Fruit fly (Drosophila melanogaster): Measurements from ENCODE around the gene Mur29B.
A peak's percentile ranks its signal among the peaks of the same experiment; 100 is the strongest.

Mur29B gene

DNA sequence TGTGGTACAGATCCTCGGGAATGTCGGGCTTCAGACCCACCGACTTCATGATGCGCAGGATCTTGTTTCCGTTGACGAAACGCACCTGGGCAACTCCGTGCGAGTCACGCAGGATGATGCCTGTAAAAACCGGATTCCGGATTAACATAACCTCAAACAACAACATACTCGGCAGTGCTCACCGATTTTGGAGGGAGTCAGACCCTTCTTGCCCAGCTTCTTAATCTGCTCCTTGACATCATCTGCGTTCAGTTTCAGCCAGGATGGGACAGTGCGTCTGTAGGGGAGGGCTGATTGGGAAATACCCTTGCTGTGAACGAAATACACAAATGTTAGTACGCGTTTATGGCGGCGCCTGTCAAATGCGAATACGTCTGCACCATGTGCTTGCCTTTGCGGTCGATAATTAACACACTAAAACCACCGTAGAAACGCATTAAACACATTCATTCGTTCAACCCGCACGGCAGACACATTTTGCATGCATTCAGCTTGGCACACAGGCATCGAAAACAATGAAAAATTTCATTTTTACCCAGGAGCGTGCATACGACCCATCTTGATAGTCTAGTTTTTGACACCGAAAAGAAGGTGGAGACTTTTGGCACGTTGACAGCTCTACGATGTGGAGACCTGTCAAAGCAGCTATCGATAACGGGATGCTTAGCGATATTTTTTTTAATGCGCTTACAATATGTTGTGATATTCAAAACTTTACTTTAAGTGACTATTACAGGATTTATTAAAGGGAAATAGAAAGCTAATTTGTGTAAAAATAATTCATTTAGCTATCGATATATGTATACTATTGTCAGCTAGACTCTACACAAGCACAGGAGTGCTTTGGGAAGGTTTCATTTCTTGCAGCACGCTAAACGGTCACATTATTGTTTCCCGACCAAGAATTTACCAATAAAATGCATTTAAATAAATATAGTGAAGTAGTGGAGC is 12.3 kb downstream of the Mur29B start, which contains the start of the genes RpS13 and CSN8 (continued):
- peak; percentile 95 for TF ChIP-seq CG16813 (GFP tag; IDR thresholded peaks at IDR 0.05; ENCODE audit: partially characterized antibody)
- TF ChIP-seq chm (GFP tag; IDR thresholded peaks at IDR 0.05): 0 out of 2 replicates have a peak, but pooled peaks have one; percentile 4
- TF ChIP-seq CG7556 (GFP tag; optimal IDR thresholded peaks at IDR 0.05): no peak
- TF ChIP-seq CG9437 (GFP tag; optimal IDR thresholded peaks at IDR 0.05): no peak
- TF ChIP-seq NC2α (GFP tag; optimal IDR thresholded peaks at IDR 0.05): no peak
- TF ChIP-seq NK7.1 (GFP tag; optimal IDR thresholded peaks at IDR 0.05): no peak
- no peak for TF ChIP-seq CG5245 (GFP tag; optimal IDR thresholded peaks at IDR 0.05)
- TF ChIP-seq ATbp (GFP tag; optimal IDR thresholded peaks at IDR 0.05): no peak
- no peak for TF ChIP-seq Chrac-16 (GFP tag; optimal IDR thresholded peaks at IDR 0.05)
- peak in 1 of 2 experiments; percentile 40 for TF ChIP-seq insv (GFP tag; optimal IDR thresholded peaks at IDR 0.05)
- no peak for TF ChIP-seq h (optimal IDR thresholded peaks at IDR 0.05)
- no peak for TF ChIP-seq sima (GFP tag; optimal IDR thresholded peaks at IDR 0.05)
- peak; percentile 88 for TF ChIP-seq Sry-δ (GFP tag; optimal IDR thresholded peaks at IDR 0.05)
- TF ChIP-seq Dbx (GFP tag; IDR thresholded peaks at IDR 0.05): peak; percentile 23; the same call in 2 of the 3 replicates
- TF ChIP-seq Jarid2 (GFP tag; optimal IDR thresholded peaks at IDR 0.05): peak; percentile 36
- TF ChIP-seq CG1233 (GFP tag; optimal IDR thresholded peaks at IDR 0.05): peak; percentile 12
- peak; percentile 16 for TF ChIP-seq CG17912 (GFP tag; optimal IDR thresholded peaks at IDR 0.05)
- peak; percentile 43 for TF ChIP-seq NC2β (GFP tag; optimal IDR thresholded peaks at IDR 0.05)
- peak; percentile 95 for TF ChIP-seq bigmax (GFP tag; optimal IDR thresholded peaks at IDR 0.05)
- no peak for TF ChIP-seq CG7786 (GFP tag; optimal IDR thresholded peaks at IDR 0.05)
- TF ChIP-seq trh (GFP tag; optimal IDR thresholded peaks at IDR 0.05): no peak
- no peak for TF ChIP-seq HmgD (GFP tag; optimal IDR thresholded peaks at IDR 0.05)
- no peak for TF ChIP-seq Mad (GFP tag; optimal IDR thresholded peaks at IDR 0.05)
- no peak for TF ChIP-seq fd102C (GFP tag; optimal IDR thresholded peaks at IDR 0.05)
- no peak for TF ChIP-seq ab (GFP tag; optimal IDR thresholded peaks at IDR 0.05)
- TF ChIP-seq eve (GFP tag; optimal IDR thresholded peaks at IDR 0.05): peak in 1 of 2 experiments; percentile 69
- TF ChIP-seq emc (GFP tag; optimal IDR thresholded peaks at IDR 0.05): no peak
- TF ChIP-seq MTF-1 (GFP tag; optimal IDR thresholded peaks at IDR 0.05; ENCODE audit: borderline replicate concordance): no peak
- no peak for TF ChIP-seq CG10209 (GFP tag; optimal IDR thresholded peaks at IDR 0.05)
- TF ChIP-seq gfzf (GFP tag; optimal IDR thresholded peaks at IDR 0.05): peak; percentile 85
- TF ChIP-seq Dp (GFP tag; optimal IDR thresholded peaks at IDR 0.05): peak; percentile 34
- no peak for TF ChIP-seq CG10462 (GFP tag; optimal IDR thresholded peaks at IDR 0.05)
- TF ChIP-seq unpg (GFP tag; optimal IDR thresholded peaks at IDR 0.05): peak; percentile 27
- TF ChIP-seq Sry-β (GFP tag; optimal IDR thresholded peaks at IDR 0.05): no peak
- TF ChIP-seq CG34422 (GFP tag; IDR thresholded peaks at IDR 0.05): peak; percentile 62; the same call in 1 of the 3 replicates
- TF ChIP-seq Hey (tag; optimal IDR thresholded peaks at IDR 0.05): no peak
- TF ChIP-seq twi (tag; optimal IDR thresholded peaks at IDR 0.05): peak; percentile 35
- TF ChIP-seq CG10147 (GFP tag; optimal IDR thresholded peaks at IDR 0.05): no peak
- no peak for TF ChIP-seq onecut (GFP tag; IDR thresholded peaks at IDR 0.05)
- peak; percentile 59 for TF ChIP-seq CG6765 (GFP tag; optimal IDR thresholded peaks at IDR 0.05)
- TF ChIP-seq CG2889 (GFP tag; IDR thresholded peaks at IDR 0.05): no peak
- TF ChIP-seq tx (GFP tag; optimal IDR thresholded peaks at IDR 0.05): no peak
- no peak for TF ChIP-seq Hr39 (optimal IDR thresholded peaks at IDR 0.05)
- peak; percentile 27 for TF ChIP-seq sd (tag; optimal IDR thresholded peaks at IDR 0.05)
- peak; percentile 10 for TF ChIP-seq scrt (GFP tag; optimal IDR thresholded peaks at IDR 0.05)
- peak; percentile 20 for TF ChIP-seq CG10979 (tag; optimal IDR thresholded peaks at IDR 0.05)
- TF ChIP-seq nau (GFP tag; optimal IDR thresholded peaks at IDR 0.05): peak; percentile 16
- TF ChIP-seq Oli (tag; optimal IDR thresholded peaks at IDR 0.05): no peak
- no peak for TF ChIP-seq run (tag; optimal IDR thresholded peaks at IDR 0.05)
